Worm (Caenorhabditis elegans): Measurements from ENCODE around the gene F20E11.7.

F20E11.7 gene

DNA sequence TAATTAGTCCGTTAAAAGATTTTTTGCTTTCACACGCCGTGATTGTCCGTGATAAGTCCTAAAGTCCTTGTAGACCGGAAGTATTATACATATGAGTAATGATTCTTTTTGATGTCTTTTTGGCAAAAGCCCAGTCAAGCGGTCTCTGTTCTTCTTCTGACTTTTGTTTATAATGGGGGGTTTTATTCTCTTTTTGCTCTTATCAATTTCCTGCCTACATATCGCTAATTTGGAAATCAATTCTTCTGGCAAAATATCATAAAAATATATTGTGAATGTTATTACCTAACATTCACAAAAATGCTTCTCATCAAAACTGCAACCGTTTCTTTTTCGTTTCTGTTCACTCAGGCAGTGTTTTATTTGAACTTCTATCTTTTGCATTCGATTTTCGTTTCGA, 12.1 kb downstream of the F20E11.7 start, which contains the start of gene srbc-61:
Gene srbc-61, plus strand, starts transcription at position 301 of the 400 bp plus-strand sequence.
- TF ChIP-seq nhr-25 (tag; optimal IDR thresholded peaks at IDR 0.05; ENCODE audit: borderline replicate concordance, insufficient read depth) (no peak), zfp-3 (GFP tag; conservative IDR thresholded peaks at IDR 0.05) (no peak)

DNA sequence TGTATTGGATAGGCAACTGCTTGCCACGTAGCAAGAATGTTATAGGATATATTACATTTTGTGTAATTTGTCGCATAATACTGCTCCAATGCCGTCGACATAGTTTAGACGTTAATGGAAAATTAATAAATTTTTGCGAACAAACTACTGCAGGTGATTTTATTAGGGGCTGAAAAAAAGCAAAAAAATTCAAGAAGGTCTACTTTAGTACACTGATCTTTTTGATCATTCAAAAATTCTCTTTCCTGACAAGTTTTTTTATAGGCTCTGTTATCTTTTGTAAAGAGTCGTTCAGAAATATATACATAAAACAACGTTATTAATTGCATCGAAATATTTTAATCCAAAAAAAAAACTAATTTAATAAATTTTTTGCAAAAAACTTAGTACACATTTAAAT, 20.7 kb downstream of the F20E11.7 start, which contains the start of gene srh-111:
Gene srh-111, minus strand, starts transcription at position 101 of the 400 bp plus-strand sequence.
- TF ChIP-seq lin-29 (GFP tag; IDR thresholded peaks at IDR 0.05), result no peak
- no peak for TF ChIP-seq duxl-1 (tag; optimal IDR thresholded peaks at IDR 0.05; ENCODE audit: poor library complexity)
- TF ChIP-seq ctbp-1 (GFP tag; IDR thresholded peaks at IDR 0.05), result no peak
- no peak for TF ChIP-seq daf-12 (tag; optimal IDR thresholded peaks at IDR 0.05)
- no peak for TF ChIP-seq mdt-29 (GFP tag; IDR thresholded peaks at IDR 0.05)
- no peak for TF ChIP-seq lsy-2 (tag; optimal IDR thresholded peaks at IDR 0.05)
- TF ChIP-seq lin-38 (GFP tag; IDR thresholded peaks at IDR 0.05), result no peak
- no peak for TF ChIP-seq aha-1 (tag)
- no peak for TF ChIP-seq arid-1 (GFP tag; conservative IDR thresholded peaks at IDR 0.05)
- no peak for TF ChIP-seq mep-1 (tag; optimal IDR thresholded peaks at IDR 0.05)
- TF ChIP-seq mdl-1 (tag; optimal IDR thresholded peaks at IDR 0.05), result no peak
- no peak for TF ChIP-seq nhr-41 (GFP tag; IDR thresholded peaks at IDR 0.05)
- no peak for TF ChIP-seq R02D3.7 (tag; optimal IDR thresholded peaks at IDR 0.05)
- no peak for TF ChIP-seq lim-7 (GFP tag; IDR thresholded peaks at IDR 0.05)
- no peak for TF ChIP-seq dmd-6 (GFP tag; IDR thresholded peaks at IDR 0.05)
- TF ChIP-seq ceh-82 (tag; optimal IDR thresholded peaks at IDR 0.05), result no peak
- no peak for TF ChIP-seq aly-2 (tag; optimal IDR thresholded peaks at IDR 0.05)
- no peak for TF ChIP-seq ces-1 (GFP tag; optimal IDR thresholded peaks at IDR 0.05)
- TF ChIP-seq dve-1 (tag; optimal IDR thresholded peaks at IDR 0.05; ENCODE audit: insufficient read depth), result no peak

DNA sequence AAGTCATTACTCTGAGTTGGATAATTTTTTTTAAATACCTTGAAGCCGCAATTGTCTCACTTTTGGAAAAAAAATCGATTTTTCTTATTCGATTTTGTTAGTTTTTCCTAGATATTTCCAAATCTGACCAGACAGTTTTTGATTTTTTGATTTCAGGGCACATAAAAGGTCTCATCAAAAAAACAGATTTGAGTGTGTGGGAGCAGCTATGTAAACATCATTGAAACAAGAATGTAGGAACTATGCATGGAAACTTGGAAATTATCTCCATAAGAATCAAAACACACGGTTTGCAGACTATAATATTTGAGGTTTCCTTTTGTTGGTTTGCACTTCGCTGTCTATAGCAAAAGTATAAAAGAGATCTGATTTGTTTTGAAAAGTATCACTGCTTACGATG, 21.7 kb downstream of the F20E11.7 start, which contains the start of gene scl-24:
Gene scl-24, plus strand, starts transcription at position 301 of the 400 bp plus-strand sequence.
- TF ChIP-seq T20F7.1 (GFP tag; optimal IDR thresholded peaks at IDR 0.05), result no peak
- peak; percentile 8 for TF ChIP-seq aha-1 (tag)
- TF ChIP-seq ceh-62 (tag; optimal IDR thresholded peaks at IDR 0.05), result no peak

DNA sequence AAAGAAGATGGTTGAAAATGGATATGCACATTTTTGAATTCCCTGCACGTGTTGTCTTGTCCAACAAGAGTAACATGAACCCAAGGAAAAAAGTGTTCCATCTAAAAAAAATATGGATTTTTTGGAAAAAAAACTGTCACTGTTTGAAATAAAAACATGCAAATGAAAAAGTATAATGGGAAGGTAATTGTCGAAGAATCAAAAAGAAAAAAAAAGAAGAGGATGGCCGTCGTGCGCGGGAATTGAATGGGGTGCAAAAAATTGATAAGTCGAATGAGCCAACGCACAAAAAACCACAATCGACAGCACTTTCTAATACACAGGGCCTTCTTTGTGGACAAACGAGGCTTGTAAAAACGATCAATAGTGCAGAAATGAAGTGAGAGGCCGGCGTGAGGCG, 29.4 kb downstream of the F20E11.7 start, which contains the start of gene fbxa-102:
Gene fbxa-102, minus strand, starts transcription at position 101 of the 400 bp plus-strand sequence.
- no peak for TF ChIP-seq nhr-76 (tag; optimal IDR thresholded peaks at IDR 0.05)

DNA sequence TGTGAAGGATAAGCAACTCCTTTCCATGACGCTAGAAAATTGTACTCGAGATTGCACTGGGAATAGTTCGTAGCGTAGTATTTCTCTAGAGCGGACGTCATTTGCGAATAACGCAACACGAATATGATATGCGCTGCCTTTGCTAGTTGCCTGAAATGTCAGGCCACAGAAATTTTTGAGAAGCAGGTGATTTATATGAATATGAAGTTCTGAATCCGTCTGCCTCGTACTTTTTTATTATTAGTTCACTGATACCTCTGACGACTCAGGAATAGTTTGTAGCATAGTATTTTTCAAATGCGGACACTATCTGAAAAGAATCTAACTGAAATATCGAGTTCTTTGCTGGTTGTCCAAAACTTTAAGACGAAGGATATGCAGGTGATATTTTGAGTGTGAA, 31.7 kb downstream of the F20E11.7 start, which contains the start of gene srh-118:
Gene srh-118, minus strand, starts transcription at position 101 of the 400 bp plus-strand sequence.
- TF ChIP-seq egl-27 (tag; optimal IDR thresholded peaks at IDR 0.05) (no peak), daf-16 (GFP tag; optimal IDR thresholded peaks at IDR 0.05) (no peak), daf-16 (tag; optimal IDR thresholded peaks at IDR 0.05) (no peak)

DNA sequence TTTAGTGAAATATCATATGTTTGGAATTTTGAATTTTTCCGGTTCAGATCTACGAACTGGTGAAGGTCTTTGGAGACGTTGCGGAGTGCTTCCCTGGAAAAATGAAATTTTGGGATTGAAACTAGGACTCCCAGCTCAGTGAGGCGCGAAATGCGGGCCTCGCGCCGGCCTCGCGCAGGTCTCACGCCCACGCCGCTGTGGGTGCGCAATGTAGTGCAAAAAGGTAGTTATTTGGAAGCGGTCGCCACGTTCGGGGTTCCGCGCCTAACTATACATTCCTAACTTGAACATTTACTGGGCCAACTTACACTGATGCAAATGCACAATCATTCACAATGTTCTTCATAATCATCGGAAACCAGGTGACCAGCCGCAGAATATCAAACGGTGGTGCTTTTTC, 35.7 kb downstream of the F20E11.7 start:
- TF ChIP-seq arid-1 (GFP tag; conservative IDR thresholded peaks at IDR 0.05) (no peak), ceh-44 (GFP tag; IDR thresholded peaks at IDR 0.05) (0 out of 2 replicates have a peak, but pooled peaks have one; percentile 25), set-16 (GFP tag; IDR thresholded peaks at IDR 0.05) (peak; percentile 65)

DNA sequence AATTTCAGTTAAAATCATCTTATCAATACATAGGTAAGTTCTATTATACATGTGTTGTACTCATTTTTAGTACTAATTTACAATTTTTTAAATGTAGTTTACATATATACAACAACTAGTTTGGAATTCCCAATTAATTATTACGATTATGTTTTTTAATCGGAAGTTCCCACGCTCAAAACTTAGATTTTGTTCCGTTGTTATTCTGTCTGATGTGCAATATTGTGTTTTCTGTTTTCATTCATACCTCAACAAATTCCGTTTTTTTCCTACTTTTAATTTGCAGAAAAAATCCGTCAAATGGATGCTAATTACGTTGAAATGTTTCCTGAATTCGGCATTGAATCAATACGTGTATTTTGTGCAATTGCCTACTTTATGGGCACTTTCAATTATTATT, 41.9 kb downstream of the F20E11.7 start, which contains the start of gene srw-31:
Gene srw-31, plus strand, starts transcription at position 301 of the 400 bp plus-strand sequence.
- no peak for TF ChIP-seq tag-97 (GFP tag; IDR thresholded peaks at IDR 0.05)
- no peak for TF ChIP-seq nhr-11 (tag; optimal IDR thresholded peaks at IDR 0.05)
- no peak for TF ChIP-seq ceh-28 (tag; optimal IDR thresholded peaks at IDR 0.05)
- TF ChIP-seq lir-3 (tag; optimal IDR thresholded peaks at IDR 0.05), result no peak
- no peak for TF ChIP-seq mdl-1 (tag; optimal IDR thresholded peaks at IDR 0.05)
- no peak for TF ChIP-seq ama-1 (optimal IDR thresholded peaks at IDR 0.05)
